Fruit fly (Drosophila melanogaster) whole organism, adult: ENCODE data around the gene Vsx1.

Source experiments
- Clk ChIP-seq: fragments of 200-800 bp; sonication (Bioruptor generic); optimal IDR thresholded peaks from 2 replicates; lab custom pipeline; 2017; ENCODE audit warnings: missing biosample characterization, missing genetic modification characterization
- Crg-1 ChIP-seq: fragments of 200-800 bp; sonication (Bioruptor generic); optimal IDR thresholded peaks from 2 replicates; lab custom pipeline; 2016; ENCODE audit warnings: missing biosample characterization, missing genetic modification characterization
- Mnt ChIP-seq: fragments of 200-800 bp; sonication (Bioruptor generic); optimal IDR thresholded peaks from 2 replicates; lab custom pipeline; 2016; ENCODE audit warnings: missing biosample characterization, mild to moderate bottlenecking, missing genetic modification characterization
- cic ChIP-seq: fragments of 200-800 bp; sonication (Bioruptor generic); optimal IDR thresholded peaks from 2 replicates; lab custom pipeline; 2017; ENCODE audit warnings: missing biosample characterization, mild to moderate bottlenecking, missing genetic modification characterization, moderate library complexity
- cnc ChIP-seq, 2 experiments: fragments of >200 bp; optimal IDR thresholded peaks; 2 replicates each; lab custom pipeline; 2017
- kay ChIP-seq: fragments of 200-800 bp; sonication (Bioruptor generic); peaks from one replicate; lab custom pipeline; 2016; ENCODE audit warnings: missing biosample characterization, missing genetic modification characterization, borderline replicate concordance
- ovo ChIP-seq: fragments of 200-800 bp; sonication (Bioruptor generic); optimal IDR thresholded peaks from 2 replicates; lab custom pipeline; 2016; ENCODE audit warnings: missing biosample characterization, missing genetic modification characterization
- pad ChIP-seq: fragments of 200-800 bp; sonication (Bioruptor generic); optimal IDR thresholded peaks from 3 replicates; lab custom pipeline; 2017; ENCODE audit warnings: missing biosample characterization, missing genetic modification characterization, mild to moderate bottlenecking, moderate library complexity, missing genetic modification reagents
- toe ChIP-seq: fragments of 200-800 bp; sonication (Bioruptor generic); optimal IDR thresholded peaks from 2 replicates; lab custom pipeline; 2016; ENCODE audit warnings: missing biosample characterization, missing genetic modification characterization

- peak; percentile 99 for TF ChIP-seq pad (GFP tag; lab: Kevin White, UChicago)
- TF ChIP-seq Clk (GFP tag; lab: Kevin White, UChicago): no peak
- TF ChIP-seq kay: no peak
- no peak for TF ChIP-seq toe (GFP tag; lab: Kevin White, UChicago)
- no peak for TF ChIP-seq cic (GFP tag; lab: Kevin White, UChicago)
- no peak for TF ChIP-seq Crg-1 (GFP tag; lab: Kevin White, UChicago)
- no peak for TF ChIP-seq Mnt (GFP tag; lab: Kevin White, UChicago)
- no peak for TF ChIP-seq cnc (optimal IDR thresholded peaks at IDR 0.05; lab: Kevin White, UChicago)
- TF ChIP-seq ovo (GFP tag; lab: Kevin White, UChicago): peak; percentile 43
Measured at dm6 chrX:5560503-5560902, 33.6 kb upstream of the Vsx1 start.
